Worm (Caenorhabditis elegans) whole organism, dauer: Measurements from ENCODE around the gene atf-6.

Source experiments
- unc-62 ChIP-seq: sonication (generic microtip); optimal IDR thresholded peaks from 2 replicates; lab custom pipeline; 2017; ENCODE audit warnings: missing biosample characterization, missing genetic modification reagents, missing genetic modification characterization

atf-6 gene

DNA sequence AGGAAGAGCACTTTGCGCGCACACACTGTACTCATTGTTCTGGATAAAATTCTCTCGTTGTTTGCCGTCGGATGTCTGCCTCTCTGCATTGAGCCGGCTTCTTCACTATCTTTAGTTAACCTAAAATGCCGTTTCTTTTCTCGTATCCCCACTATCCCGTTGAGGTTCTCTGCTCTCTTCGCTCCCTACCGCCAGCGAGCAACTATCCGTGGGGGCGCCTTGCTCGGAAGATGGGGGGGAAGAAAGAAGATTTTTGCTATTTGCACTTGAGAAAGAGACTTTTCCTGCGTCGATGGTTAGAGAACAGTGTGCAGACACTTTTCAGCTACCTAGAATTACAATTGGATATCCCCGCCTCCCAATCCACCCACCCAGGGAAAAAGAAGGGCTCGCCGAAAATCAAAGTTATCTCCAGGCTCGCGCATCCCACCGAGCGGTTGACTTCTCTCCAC lies 13.1 kb upstream of the atf-6 start, which contains the start of gene myo-2:
Gene myo-2 (plus strand): TSS at position 402 of the 452 bp plus-strand sequence.
- no peak for TF ChIP-seq unc-62 (GFP tag; lab: Kevin White, UChicago)

DNA sequence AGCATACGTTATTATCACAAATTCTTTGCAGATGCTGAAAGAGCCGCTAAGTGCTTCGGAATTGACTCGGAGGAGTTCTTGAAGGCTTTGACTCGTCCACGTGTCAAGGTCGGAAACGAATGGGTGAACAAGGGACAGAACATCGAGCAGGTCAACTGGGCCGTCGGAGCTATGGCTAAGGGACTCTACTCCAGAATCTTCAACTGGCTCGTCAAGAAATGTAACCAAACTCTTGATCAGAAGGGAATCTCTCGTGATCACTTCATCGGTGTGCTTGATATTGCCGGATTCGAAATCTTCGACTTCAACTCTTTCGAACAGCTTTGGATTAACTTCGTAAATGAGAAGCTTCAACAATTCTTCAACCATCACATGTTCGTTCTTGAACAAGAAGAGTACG lies 10.9 kb upstream of the atf-6 start:
- TF ChIP-seq unc-62 (GFP tag; lab: Kevin White, UChicago): no peak

ce11 chrX:12472232-12472631 lies 8.5 kb upstream of the atf-6 start:
- no peak for TF ChIP-seq unc-62 (GFP tag; lab: Kevin White, UChicago)

ce11 chrX:12476412-12476811 lies 4.3 kb upstream of the atf-6 start:
- no peak for TF ChIP-seq unc-62 (GFP tag; lab: Kevin White, UChicago)

- TF ChIP-seq unc-62 (GFP tag; lab: Kevin White, UChicago): no peak
Measured at ce11 chrX:12477341-12477740, 3.4 kb upstream of the atf-6 start, which contains the start of gene F45E6.1. F45E6.1 (minus strand) TSS chrX:12477441.

ce11 chrX:12478465-12478864 lies 2.3 kb upstream of the atf-6 start:
- TF ChIP-seq unc-62 (GFP tag; lab: Kevin White, UChicago): no peak

DNA sequence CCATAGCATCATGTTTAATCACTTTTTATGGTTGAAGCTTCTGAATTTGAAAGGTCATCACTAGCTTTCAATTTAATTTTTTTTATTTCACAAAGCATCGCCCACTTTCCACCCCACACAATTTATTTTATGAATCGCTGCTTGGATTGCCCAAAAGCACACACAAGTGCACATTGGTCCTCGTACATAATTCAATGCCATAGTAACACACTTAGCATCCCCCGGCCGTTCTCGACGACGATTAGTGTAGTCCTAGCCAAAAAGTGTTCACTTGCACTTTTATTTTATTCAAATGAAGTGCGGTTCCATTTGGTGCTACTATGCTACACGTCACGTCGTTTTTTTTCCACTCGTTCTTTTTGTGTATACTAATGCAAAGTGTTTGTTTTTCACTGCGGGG lies 1.7 kb upstream of the atf-6 start:
- no peak for TF ChIP-seq unc-62 (GFP tag; lab: Kevin White, UChicago)

- no peak for TF ChIP-seq unc-62 (GFP tag; lab: Kevin White, UChicago)
Measured at ce11 chrX:12484078-12484477, 3.3 kb downstream of the atf-6 start.

- TF ChIP-seq unc-62 (GFP tag; lab: Kevin White, UChicago): no peak
Measured at ce11 chrX:12484749-12485148, 4.0 kb downstream of the atf-6 start, which contains the start of gene tbc-13. tbc-13 (plus strand) TSS chrX:12485049.

ce11 chrX:12491138-12491537 lies 10.4 kb downstream of the atf-6 start:
- no peak for TF ChIP-seq unc-62 (GFP tag; lab: Kevin White, UChicago)

- TF ChIP-seq unc-62 (GFP tag; lab: Kevin White, UChicago): no peak
Measured at ce11 chrX:12492467-12492866, 11.7 kb downstream of the atf-6 start, which contains the start of gene lips-1. lips-1 (plus strand) TSS chrX:12492767.

ce11 chrX:12500777-12501176 lies 20.0 kb downstream of the atf-6 start:
- TF ChIP-seq unc-62 (GFP tag; lab: Kevin White, UChicago): no peak

DNA sequence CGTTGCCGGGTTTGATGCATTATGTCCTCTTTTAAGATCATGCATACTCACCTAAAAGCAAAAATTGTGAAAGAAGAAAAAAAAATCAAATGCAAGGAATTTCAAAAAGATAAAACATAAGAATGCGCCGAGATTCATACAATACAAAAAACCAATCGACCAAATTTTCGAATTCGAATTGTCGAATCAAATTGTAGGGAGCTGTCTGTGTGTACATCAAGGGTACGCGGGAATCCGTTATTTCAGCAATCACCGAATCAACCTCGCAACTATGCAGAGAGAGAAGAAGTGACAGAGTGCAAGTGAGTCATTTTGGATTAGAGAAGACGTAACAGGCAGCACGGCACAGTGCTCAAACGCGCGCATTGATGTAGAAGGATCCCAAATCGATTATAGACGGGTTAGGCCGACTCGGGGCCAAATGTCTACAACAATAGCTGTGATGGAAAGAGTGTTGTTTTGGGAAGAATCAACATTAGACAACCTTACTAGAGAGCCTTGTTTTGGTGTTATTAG lies 22.6 kb downstream of the atf-6 start, which contains the start of gene sdz-19:
Gene sdz-19 (minus strand): TSS at position 51 of the 516 bp plus-strand sequence.
- no peak for TF ChIP-seq unc-62 (GFP tag; lab: Kevin White, UChicago)

DNA sequence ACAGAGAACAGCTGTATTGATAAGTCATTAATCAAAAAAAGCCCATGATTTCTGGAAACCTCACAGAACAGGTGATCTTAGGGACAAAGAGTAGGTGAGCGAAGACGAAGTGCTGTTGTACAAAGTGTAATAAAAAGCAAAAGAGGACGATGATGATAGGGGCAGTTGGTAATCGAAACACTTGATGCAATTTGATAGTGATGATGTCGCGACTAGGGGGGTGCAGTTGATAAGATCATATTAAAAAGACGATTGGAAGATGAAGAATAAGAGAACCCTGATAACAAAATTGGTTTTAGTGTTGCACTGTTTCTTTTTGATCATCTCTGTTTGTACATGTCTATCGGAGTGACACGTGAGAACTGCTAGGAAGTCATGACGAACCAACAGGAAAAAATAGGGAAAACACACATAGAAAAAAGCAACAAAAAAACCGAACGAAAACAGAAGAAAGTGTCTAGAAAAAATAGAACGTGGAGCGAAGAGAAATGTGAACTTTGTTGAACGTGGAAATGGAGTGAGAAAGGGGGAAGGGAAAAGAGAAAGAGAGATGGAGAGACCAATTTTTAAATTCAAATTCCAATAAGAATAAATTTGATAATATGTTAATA lies 28.7 kb downstream of the atf-6 start:
- TF ChIP-seq unc-62 (GFP tag; lab: Kevin White, UChicago): no peak

- no peak for TF ChIP-seq unc-62 (GFP tag; lab: Kevin White, UChicago)
Measured at ce11 chrX:12510148-12510785, 29.5 kb downstream of the atf-6 start.

- no peak for TF ChIP-seq unc-62 (GFP tag; lab: Kevin White, UChicago)
Measured at ce11 chrX:12511384-12512007, 30.7 kb downstream of the atf-6 start.
